Worm (Caenorhabditis elegans) whole organism, young adult: ENCODE measurements around the gene srab-18.

Experiments
- ama-1 ChIP-seq, 3 experiments: fragments of 150-350 bp in 1 of 3; sonication (generic microtip) in 2 of 3; optimal IDR thresholded peaks; 2 replicates each; lab custom pipeline; 2014 to 2018; ENCODE audit warnings: missing biosample characterization in 2 of 3, missing genetic modification characterization in 2 of 3, missing genetic modification reagents in 2 of 3
- pha-4 ChIP-seq: fragments of 150-350 bp; sonication (generic microtip); optimal IDR thresholded peaks from 2 replicates; lab custom pipeline; 2014; ENCODE audit warnings: missing biosample characterization, missing genetic modification reagents, missing genetic modification characterization

ce11 chrV:9837679-9838078 lies 33.6 kb downstream of the srab-18 start, which contains the start of gene srsx-21:
- TF ChIP-seq ama-1 (optimal IDR thresholded peaks at IDR 0.05; lab: Kevin White, UChicago) = no peak
- TF ChIP-seq ama-1 (GFP tag; optimal IDR thresholded peaks at IDR 0.05; lab: Kevin White, UChicago) = no peak
- TF ChIP-seq pha-4 = no peak
